Worm (Caenorhabditis elegans): ENCODE measurements around the gene gldi-7.
A peak's percentile ranks its signal among the peaks of the same experiment; 100 is the strongest.

gldi-7 gene

DNA sequence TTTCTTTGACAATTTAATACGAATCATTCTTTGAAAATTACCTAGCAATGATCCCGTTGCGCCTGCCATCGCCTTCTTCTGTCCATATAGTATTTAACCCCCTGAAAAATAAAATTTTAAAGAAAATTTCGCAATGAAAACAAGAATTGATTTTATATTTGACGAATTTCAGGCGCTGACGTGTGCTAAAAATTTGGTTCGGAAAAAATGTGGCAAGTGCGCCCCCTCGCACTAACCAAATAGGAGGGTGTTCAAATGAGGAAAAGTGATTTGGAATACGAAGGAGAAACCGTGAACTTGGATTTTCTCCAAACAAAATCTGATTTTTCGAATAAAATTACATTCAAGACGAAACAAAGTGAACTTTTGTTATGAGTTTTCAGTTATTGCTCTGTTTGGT is 35.0 kb upstream of the gldi-7 start, which contains the start of gene stc-1 (continued):
- TF ChIP-seq unc-62 (GFP tag; optimal IDR thresholded peaks at IDR 0.05 in 1 of 2) (no peak), unc-62 (tag; optimal IDR thresholded peaks at IDR 0.05) (no peak), pqm-1 (tag; optimal IDR thresholded peaks at IDR 0.05) (peak; percentile 20), nhr-25 (tag; optimal IDR thresholded peaks at IDR 0.05; ENCODE audit: borderline replicate concordance, insufficient read depth) (no peak), ceh-32 (tag; optimal IDR thresholded peaks at IDR 0.05; ENCODE audit: poor library complexity) (no peak), lin-38 (GFP tag; IDR thresholded peaks at IDR 0.05) (peak; percentile 81), nhr-10 (tag; optimal IDR thresholded peaks at IDR 0.05) (peak; percentile 1), lsy-2 (tag; optimal IDR thresholded peaks at IDR 0.05) (peak in 1 of 2 experiments; percentile 45), skn-1 (tag; optimal IDR thresholded peaks at IDR 0.05) (no peak), F49E8.2 (tag; optimal IDR thresholded peaks at IDR 0.05; ENCODE audit: borderline replicate concordance) (no peak), daf-16 (GFP tag; optimal IDR thresholded peaks at IDR 0.05) (no peak), daf-16 (tag; optimal IDR thresholded peaks at IDR 0.05) (peak; percentile 33), madf-9 (GFP tag; conservative IDR thresholded peaks at IDR 0.05) (no peak), gei-8 (GFP tag; optimal IDR thresholded peaks at IDR 0.05) (no peak), arid-1 (GFP tag; conservative IDR thresholded peaks at IDR 0.05) (0 out of 2 replicates have a peak, but pooled peaks have one; percentile 22), nhr-11 (tag; optimal IDR thresholded peaks at IDR 0.05) (no peak), hif-1 (tag; optimal IDR thresholded peaks at IDR 0.05) (no peak), Y5F2A.4 (GFP tag; optimal IDR thresholded peaks at IDR 0.05) (no peak)

DNA sequence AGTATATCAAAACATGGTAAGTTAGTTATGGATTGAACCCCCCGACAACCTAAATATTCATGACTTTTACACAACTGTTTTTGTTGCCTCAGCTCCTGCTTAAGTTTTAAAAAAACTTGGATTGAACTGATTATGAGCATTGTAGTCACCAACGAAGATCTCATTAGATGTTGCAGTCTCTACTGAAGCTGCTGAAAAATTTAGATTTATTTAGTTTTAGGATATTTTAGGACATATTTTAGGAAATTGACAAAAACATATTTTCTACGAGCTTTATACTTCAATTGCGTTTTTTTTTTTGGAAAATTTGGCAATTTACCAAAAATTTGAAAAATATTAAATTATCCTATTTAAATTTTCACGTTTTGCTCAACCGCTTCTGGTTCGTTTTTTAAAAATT is 31.0 kb upstream of the gldi-7 start, which contains the start of gene F54C9.14:
Gene F54C9.14, plus strand, starts transcription at position 301 of the 400 bp plus-strand sequence.
- TF ChIP-seq F10B5.3 (tag; optimal IDR thresholded peaks at IDR 0.05) (no peak), F49E8.2 (tag; optimal IDR thresholded peaks at IDR 0.05; ENCODE audit: borderline replicate concordance) (no peak), zip-11 (GFP tag; IDR thresholded peaks at IDR 0.05) (no peak), ceh-32 (tag; optimal IDR thresholded peaks at IDR 0.05; ENCODE audit: poor library complexity) (no peak), pha-4 (GFP tag; IDR thresholded peaks at IDR 0.05) (no peak), pha-4 (tag; optimal IDR thresholded peaks at IDR 0.05) (no peak), set-16 (GFP tag; IDR thresholded peaks at IDR 0.05) (no peak), nhr-111 (GFP tag; optimal IDR thresholded peaks at IDR 0.05) (no peak), F26F4.8 (GFP tag; conservative IDR thresholded peaks at IDR 0.05) (no peak), dpl-1 (GFP tag; optimal IDR thresholded peaks at IDR 0.05) (no peak), madf-5 (GFP tag; IDR thresholded peaks at IDR 0.05) (no peak), R02D3.7 (tag; optimal IDR thresholded peaks at IDR 0.05) (no peak), lin-39 (tag; optimal IDR thresholded peaks at IDR 0.05) (no peak), zfp-2 (tag; optimal IDR thresholded peaks at IDR 0.05) (no peak), snpc-1.2 (GFP tag; IDR thresholded peaks at IDR 0.05) (no peak), nhr-11 (tag; optimal IDR thresholded peaks at IDR 0.05) (no peak), Y48G9A.11 (GFP tag; IDR thresholded peaks at IDR 0.05) (no peak)

DNA sequence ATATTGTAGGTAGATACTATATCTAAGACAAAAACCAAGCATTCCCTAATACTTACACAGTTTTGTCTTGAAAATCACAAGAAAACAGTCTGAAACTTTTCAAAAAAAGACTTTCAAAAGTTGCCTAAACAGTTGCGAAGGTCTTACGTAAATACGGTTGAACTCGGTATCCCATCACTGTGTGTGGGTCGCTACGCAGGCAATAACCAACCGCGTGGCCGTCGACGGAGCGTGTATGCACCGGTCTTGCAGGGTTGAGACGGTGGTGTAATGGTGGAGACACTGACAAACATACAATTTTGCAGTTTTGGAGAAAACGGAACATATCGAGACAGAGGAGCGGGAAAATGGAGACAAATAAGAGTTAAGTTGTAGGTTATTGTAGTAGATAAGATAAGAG is 30.2 kb upstream of the gldi-7 start, which contains the start of gene iff-2:
Gene iff-2, minus strand, starts transcription at position 141 of the 400 bp plus-strand sequence.
- TF ChIP-seq vab-7 (GFP tag; IDR thresholded peaks at IDR 0.05) (peak; percentile 93), ceh-32 (tag; optimal IDR thresholded peaks at IDR 0.05; ENCODE audit: poor library complexity) (peak; percentile 68), tag-97 (GFP tag; IDR thresholded peaks at IDR 0.05) (0 out of 2 replicates have a peak, but pooled peaks have one; percentile 78), Y48G9A.11 (GFP tag; IDR thresholded peaks at IDR 0.05) (no peak; the same call in 1 of the 2 replicates), unc-130 (GFP tag; optimal IDR thresholded peaks at IDR 0.05) (peak; percentile 51), F26F4.8 (GFP tag; conservative IDR thresholded peaks at IDR 0.05) (no peak), mxl-3 (GFP tag; optimal IDR thresholded peaks at IDR 0.05) (peak; percentile 100), nhr-6 (tag; optimal IDR thresholded peaks at IDR 0.05) (peak; percentile 99), madf-5 (GFP tag; IDR thresholded peaks at IDR 0.05) (peak in 1 of 2 experiments; percentile 89; a peak in 1 of 4 replicates), aha-1 (tag) (peak; percentile 100), egl-27 (tag; optimal IDR thresholded peaks at IDR 0.05) (peak; percentile 80), mxl-2 (GFP tag; conservative IDR thresholded peaks at IDR 0.05) (peak; percentile 92), F44E2.7 (GFP tag; IDR thresholded peaks at IDR 0.05) (no peak), zfp-2 (tag; optimal IDR thresholded peaks at IDR 0.05) (peak; percentile 100), ceh-28 (tag; optimal IDR thresholded peaks at IDR 0.05) (peak; percentile 41), nhr-102 (tag; optimal IDR thresholded peaks at IDR 0.05) (peak; percentile 97), fos-1 (tag; optimal IDR thresholded peaks at IDR 0.05) (peak; percentile 58), daf-16 (GFP tag; optimal IDR thresholded peaks at IDR 0.05) (peak; percentile 89 to 91), daf-16 (tag; optimal IDR thresholded peaks at IDR 0.05) (peak; percentile 92), T20F7.1 (GFP tag; optimal IDR thresholded peaks at IDR 0.05) (peak; percentile 97), F37D6.2 (tag; optimal IDR thresholded peaks at IDR 0.05) (peak; percentile 95), hlh-30 (tag; optimal IDR thresholded peaks at IDR 0.05; ENCODE audit: insufficient read depth) (peak; percentile 100), tra-1 (GFP tag; IDR thresholded peaks at IDR 0.05) (peak; percentile 98)

All from whole organism, L4 larva.